Fruit fly (Drosophila melanogaster) whole organism, embryonic: Measurements from ENCODE around the gene CG7120.

Experiments
- CG10147 ChIP-seq: fragments of 200-800 bp; sonication (Bioruptor generic); optimal IDR thresholded peaks from 2 replicates; lab custom pipeline; 2019; ENCODE audit warnings: missing biosample characterization, mild to moderate bottlenecking, missing genetic modification characterization, moderate library complexity
- CG10209 ChIP-seq: fragments of 200-800 bp; sonication (Bioruptor generic); optimal IDR thresholded peaks from 3 replicates; lab custom pipeline; 2017; ENCODE audit warnings: missing biosample characterization, mild to moderate bottlenecking, missing genetic modification characterization, missing genetic modification reagents
- CG10274 ChIP-seq: fragments of 200-800 bp; sonication (Bioruptor generic); optimal IDR thresholded peaks from 3 replicates; lab custom pipeline; 2017; ENCODE audit warnings: missing biosample characterization, mild to moderate bottlenecking, missing genetic modification characterization
- CG11560 ChIP-seq: fragments of 200-800 bp; sonication (Bioruptor generic); IDR thresholded peaks from 3 replicates; pipeline ENCODE4 v1.3.6; 2022; ENCODE audit warnings: missing biosample characterization, missing genetic modification characterization
- CG12155 ChIP-seq: fragments of 200-800 bp; sonication (Bioruptor generic); optimal IDR thresholded peaks from 3 replicates; lab custom pipeline; 2016; ENCODE audit warnings: missing biosample characterization, missing genetic modification characterization
- CG16813 ChIP-seq: fragments of 200-800 bp; sonication (Bioruptor generic); IDR thresholded peaks from 3 replicates; pipeline ENCODE4 v1.3.6; 2022; ENCODE audit warnings: missing biosample characterization, missing genetic modification characterization; ENCODE audit not compliant: partially characterized antibody
- CG16863 ChIP-seq: fragments of 200-800 bp; sonication (Bioruptor generic); optimal IDR thresholded peaks from 3 replicates; lab custom pipeline; 2016; ENCODE audit warnings: missing biosample characterization, missing genetic modification characterization
- CG17359 ChIP-seq: fragments of 200-800 bp; sonication (Bioruptor generic); optimal IDR thresholded peaks from 3 replicates; lab custom pipeline; 2018; ENCODE audit warnings: missing biosample characterization, mild to moderate bottlenecking, missing genetic modification characterization, moderate library complexity
- CG3726 ChIP-seq: fragments of 200-800 bp; sonication (Bioruptor generic); IDR thresholded peaks from 3 replicates; pipeline ENCODE4, ENCODE4 v1.3.6; 2022; ENCODE audit warnings: missing biosample characterization, missing genetic modification characterization
- CG5245 ChIP-seq: fragments of 200-800 bp; sonication (Bioruptor generic); optimal IDR thresholded peaks from 3 replicates; lab custom pipeline; 2016; ENCODE audit warnings: missing biosample characterization, missing genetic modification characterization
- CG6765 ChIP-seq: fragments of 200-800 bp; sonication (Bioruptor generic); optimal IDR thresholded peaks from 3 replicates; lab custom pipeline; 2017; ENCODE audit warnings: missing biosample characterization, mild to moderate bottlenecking, missing genetic modification characterization
- CG7963 ChIP-seq: fragments of 200-800 bp; sonication (Bioruptor generic); IDR thresholded peaks from 3 replicates; pipeline ENCODE4 v1.3.6; 2022; ENCODE audit warnings: missing biosample characterization, missing genetic modification characterization; ENCODE audit not compliant: partially characterized antibody
- CkIIα-i1 ChIP-seq: fragments of 200-800 bp; sonication (Bioruptor generic); IDR thresholded peaks from 2 replicates; pipeline ENCODE4 v1.3.6; 2022; ENCODE audit warnings: missing biosample characterization, missing genetic modification characterization
- D19A ChIP-seq: fragments of 200-800 bp; optimal IDR thresholded peaks from 3 replicates; lab custom pipeline; 2019; ENCODE audit warnings: missing biosample characterization, mild to moderate bottlenecking, missing genetic modification characterization, moderate library complexity
- Dip3 ChIP-seq: fragments of 200-800 bp; sonication (Bioruptor generic); optimal IDR thresholded peaks from 3 replicates; lab custom pipeline; 2016; ENCODE audit warnings: missing biosample characterization, missing genetic modification characterization
- Dref ChIP-seq: fragments of 200-800 bp; sonication (Bioruptor generic); IDR thresholded peaks from 2 replicates; pipeline ENCODE4 v1.3.6; 2022; ENCODE audit warnings: missing biosample characterization, missing genetic modification characterization
- Ets65A ChIP-seq: fragments of 200-800 bp; sonication (Bioruptor generic); peaks from one replicate; lab custom pipeline; 2016; ENCODE audit warnings: missing biosample characterization, missing genetic modification characterization
- GATAe ChIP-seq: fragments of 200-800 bp; sonication (Bioruptor generic); conservative IDR thresholded peaks from 2 replicates; pipeline ENCODE4 v1.3.6; 2022; ENCODE audit warnings: missing biosample characterization, missing genetic modification characterization
- Gug ChIP-seq: fragments of 200-800 bp; sonication (Bioruptor generic); IDR thresholded peaks from 4 replicates; pipeline ENCODE4 v1.3.6; 2022; ENCODE audit warnings: missing biosample characterization, missing genetic modification characterization
- Hey ChIP-seq: fragments of 200-800 bp; sonication (Bioruptor generic); optimal IDR thresholded peaks from 3 replicates; lab custom pipeline; 2018; ENCODE audit warnings: missing biosample characterization, mild to moderate bottlenecking, missing genetic modification characterization
- Hr78 ChIP-seq, 2 experiments: fragments of 200-800 bp in 1 of 2; fragments of >200 bp in 1 of 2; sonication (Bioruptor generic) in 1 of 2; optimal IDR thresholded peaks; 2 replicates each; lab custom pipeline; 2017 to 2019; ENCODE audit warnings: missing biosample characterization in 2 of 2, missing genetic modification characterization in 2 of 2, mild to moderate bottlenecking in 1 of 2, moderate library complexity in 1 of 2
- Kr ChIP-seq: fragments of 200-800 bp; sonication (Bioruptor generic); optimal IDR thresholded peaks from 2 replicates; lab custom pipeline; 2017; ENCODE audit warnings: missing biosample characterization, mild to moderate bottlenecking, missing genetic modification characterization
- Med ChIP-seq: fragments of 200-800 bp; sonication (Bioruptor generic); peaks from one replicate; lab custom pipeline; 2016; ENCODE audit warnings: missing biosample characterization, missing genetic modification characterization, mild to moderate bottlenecking, inconsistent platforms, moderate library complexity
- NFAT ChIP-seq: fragments of 200-800 bp; sonication (Bioruptor generic); IDR thresholded peaks from 2 replicates; pipeline ENCODE4 v1.3.6; 2022; ENCODE audit warnings: missing biosample characterization, missing genetic modification characterization
- PHDP ChIP-seq: fragments of 200-800 bp; sonication (Bioruptor generic); optimal IDR thresholded peaks from 3 replicates; lab custom pipeline; 2018; ENCODE audit warnings: missing biosample characterization, mild to moderate bottlenecking, missing genetic modification characterization, moderate library complexity
- Sox102F ChIP-seq: fragments of 200-800 bp; sonication (Bioruptor generic); optimal IDR thresholded peaks from 2 replicates; lab custom pipeline; 2018; ENCODE audit warnings: missing biosample characterization, mild to moderate bottlenecking, missing genetic modification characterization, moderate library complexity
- corto ChIP-seq: fragments of 200-800 bp; sonication (Bioruptor generic); optimal IDR thresholded peaks from 2 replicates; lab custom pipeline; 2016; ENCODE audit warnings: missing biosample characterization, mild to moderate bottlenecking, missing genetic modification characterization, moderate library complexity
- crp ChIP-seq, 2 experiments: fragments of 200-800 bp; sonication (Bioruptor generic); optimal IDR thresholded peaks; 2 replicates in 1 of 2; 3 replicates in 1 of 2; lab custom pipeline; 2017; ENCODE audit warnings: missing biosample characterization in 2 of 2, missing genetic modification characterization in 2 of 2, mild to moderate bottlenecking in 1 of 2, moderate library complexity in 1 of 2
- dati ChIP-seq: fragments of 200-800 bp; sonication (Bioruptor generic); IDR thresholded peaks from 2 replicates; pipeline ENCODE4 v1.3.6; 2022; ENCODE audit warnings: missing biosample characterization, missing genetic modification characterization
- dm ChIP-seq: fragments of 200-800 bp; sonication (Bioruptor generic); optimal IDR thresholded peaks from 3 replicates; lab custom pipeline; 2016; ENCODE audit warnings: missing biosample characterization, missing genetic modification characterization
- gcm ChIP-seq: fragments of 200-800 bp; sonication (Bioruptor generic); optimal IDR thresholded peaks from 2 replicates; lab custom pipeline; 2019; ENCODE audit warnings: missing biosample characterization, mild to moderate bottlenecking, missing genetic modification characterization, moderate library complexity
- gem ChIP-seq: fragments of 200-800 bp; sonication (Bioruptor generic); optimal IDR thresholded peaks from 2 replicates; lab custom pipeline; 2019; ENCODE audit warnings: missing biosample characterization, mild to moderate bottlenecking, missing genetic modification characterization, moderate library complexity
- hkb ChIP-seq, 2 experiments: fragments of 200-800 bp in 1 of 2; fragments of >200 bp in 1 of 2; sonication (Bioruptor generic) in 1 of 2; IDR thresholded peaks in 1 of 2; optimal IDR thresholded peaks in 1 of 2; 2 replicates each; pipeline versions ENCODE4 v1.3.6 to Lab custom; 2017 to 2022; ENCODE audit warnings: missing biosample characterization in 1 of 2, missing genetic modification characterization in 1 of 2
- kah ChIP-seq: fragments of 200-800 bp; sonication (Bioruptor generic); optimal IDR thresholded peaks from 2 replicates; lab custom pipeline; 2018; ENCODE audit warnings: missing biosample characterization, mild to moderate bottlenecking, missing genetic modification characterization
- kni ChIP-seq: fragments of 200-800 bp; sonication (Bioruptor generic); optimal IDR thresholded peaks from 3 replicates; lab custom pipeline; 2017; ENCODE audit warnings: mild to moderate bottlenecking, missing biosample characterization, missing genetic modification reagents, missing genetic modification characterization
- lab ChIP-seq: fragments of 200-800 bp; sonication (Bioruptor generic); optimal IDR thresholded peaks from 3 replicates; lab custom pipeline; 2017; ENCODE audit warnings: missing biosample characterization, missing genetic modification characterization, mild to moderate bottlenecking, moderate library complexity, missing genetic modification reagents
- mld ChIP-seq: fragments of 200-800 bp; sonication (Bioruptor generic); IDR thresholded peaks from 3 replicates; pipeline ENCODE4 v1.3.6; 2022; ENCODE audit warnings: missing biosample characterization, missing genetic modification characterization; ENCODE audit not compliant: partially characterized antibody
- ranshi ChIP-seq: fragments of 200-800 bp; sonication (Bioruptor generic); IDR thresholded peaks from 2 replicates; pipeline ENCODE4 v1.3.6; 2022; ENCODE audit warnings: missing biosample characterization, missing genetic modification characterization
- repo ChIP-seq: fragments of 200-800 bp; sonication (Bioruptor generic); optimal IDR thresholded peaks from 2 replicates; lab custom pipeline; 2016; ENCODE audit warnings: missing biosample characterization, missing genetic modification characterization
- sens ChIP-seq: fragments of 200-800 bp; sonication (Bioruptor generic); peaks from one replicate; lab custom pipeline; 2016; ENCODE audit warnings: missing biosample characterization, missing genetic modification characterization
- sna ChIP-seq: fragments of 200-800 bp; sonication (Bioruptor generic); IDR thresholded peaks from 2 replicates; pipeline ENCODE4 v1.3.6; 2022; ENCODE audit warnings: missing biosample characterization, missing genetic modification characterization; ENCODE audit not compliant: partially characterized antibody
- sug ChIP-seq: fragments of 200-800 bp; optimal IDR thresholded peaks from 2 replicates; lab custom pipeline; 2019; ENCODE audit warnings: missing biosample characterization, mild to moderate bottlenecking, missing genetic modification characterization, moderate library complexity
- tna ChIP-seq: fragments of 200-800 bp; sonication (Bioruptor generic); IDR thresholded peaks from 2 replicates; pipeline ENCODE4 v1.3.6; 2022; ENCODE audit warnings: missing biosample characterization, missing genetic modification characterization; ENCODE audit not compliant: partially characterized antibody
- trh ChIP-seq: fragments of 200-800 bp; sonication (Bioruptor generic); optimal IDR thresholded peaks from 2 replicates; lab custom pipeline; 2016; ENCODE audit warnings: missing biosample characterization, missing genetic modification characterization
- unc-4 ChIP-seq: fragments of 200-800 bp; sonication (Bioruptor generic); IDR thresholded peaks from 2 replicates; pipeline ENCODE4 v1.3.6; 2022; ENCODE audit warnings: missing biosample characterization, missing genetic modification characterization; ENCODE audit not compliant: partially characterized antibody
- unpg ChIP-seq: fragments of 200-800 bp; sonication (Bioruptor generic); optimal IDR thresholded peaks from 3 replicates; lab custom pipeline; 2018; ENCODE audit warnings: missing biosample characterization, mild to moderate bottlenecking, missing genetic modification characterization, moderate library complexity
- wor ChIP-seq: fragments of 200-800 bp; sonication (Bioruptor generic); IDR thresholded peaks from 2 replicates; pipeline ENCODE4 v1.3.6; 2022; ENCODE audit warnings: missing biosample characterization, missing genetic modification characterization
- zfh2 ChIP-seq: fragments of 200-800 bp; sonication (Bioruptor generic); optimal IDR thresholded peaks from 2 replicates; lab custom pipeline; 2016; ENCODE audit warnings: missing biosample characterization, missing genetic modification characterization

Gene CG7120

DNA sequence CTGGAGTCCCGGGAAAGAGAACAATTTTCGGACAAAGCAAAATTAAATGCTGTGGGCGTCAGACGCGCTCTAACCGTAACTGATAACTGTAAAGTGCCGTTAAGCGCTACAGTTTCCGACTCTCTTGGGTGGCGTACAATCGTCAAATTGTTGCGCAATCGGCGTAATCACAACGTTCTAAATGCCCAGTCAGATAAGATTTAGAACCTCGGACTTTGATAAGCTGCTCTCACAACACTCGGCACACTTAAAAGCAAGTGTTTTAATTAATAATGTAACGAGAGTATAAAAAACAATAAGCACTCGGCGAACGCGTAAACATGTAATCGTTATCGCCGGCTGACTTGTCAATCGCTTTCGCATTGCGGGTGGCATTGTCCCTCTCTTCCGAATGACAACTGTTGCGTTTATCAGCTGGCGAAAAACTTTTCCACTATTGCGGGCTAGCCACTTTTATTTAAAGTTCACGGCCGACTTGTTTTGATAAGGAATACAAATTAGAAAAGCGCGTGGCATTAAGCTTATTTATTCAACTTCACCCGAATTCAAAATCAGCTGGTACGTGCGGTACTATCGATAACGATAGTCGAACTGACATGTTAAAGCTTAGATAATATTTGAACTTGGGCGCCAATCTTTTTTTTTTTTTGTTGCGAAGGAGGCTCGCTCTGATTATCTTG lies 36.9 kb upstream of the CG7120 start (continued):
- TF ChIP-seq Dip3 (GFP tag; lab: Kevin White, UChicago) (no peak), kni (GFP tag; lab: Kevin White, UChicago) (no peak), Gug (GFP tag; lab: Robert Waterston, UW) (no peak), CG10147 (GFP tag; lab: Kevin White, UChicago) (no peak), zfh2 (GFP tag; lab: Kevin White, UChicago) (no peak), Ets65A (GFP tag; lab: Kevin White, UChicago) (no peak), unc-4 (GFP tag; lab: Robert Waterston, UW) (peak; percentile 74), GATAe (GFP tag; lab: Robert Waterston, UW) (peak; percentile 50), kah (peak; percentile 5), CG16813 (GFP tag; lab: Robert Waterston, UW) (peak; percentile 52; the same call in 1 of the 3 replicates), CG10274 (no peak), Hr78 (GFP tag; optimal IDR thresholded peaks at IDR 0.05; lab: Kevin White, UChicago) (peak in 1 of 2 experiments; percentile 53), lab (GFP tag; lab: Kevin White, UChicago) (no peak), CkIIα-i1 (GFP tag; lab: Robert Waterston, UW) (no peak), CG3726 (GFP tag; lab: Robert Waterston, UW) (no peak), gem (tag; lab: Kevin White, UChicago) (no peak), unpg (GFP tag; lab: Kevin White, UChicago) (no peak), CG11560 (tag; lab: Robert Waterston, UW) (no peak), CG12155 (GFP tag; lab: Kevin White, UChicago) (peak; percentile 80), sens (GFP tag; lab: Kevin White, UChicago) (peak; percentile 69), trh (GFP tag; lab: Kevin White, UChicago) (no peak), NFAT (GFP tag; lab: Robert Waterston, UW) (no peak), Dref (GFP tag; lab: Robert Waterston, UW) (peak; percentile 62), Kr (no peak), wor (GFP tag; lab: Robert Waterston, UW) (no peak), Med (peak; percentile 58), sug (peak; percentile 99), CG16863 (GFP tag; lab: Kevin White, UChicago) (no peak), repo (GFP tag; lab: Kevin White, UChicago) (no peak), Sox102F (GFP tag; lab: Kevin White, UChicago) (no peak), tna (GFP tag; lab: Robert Waterston, UW) (peak; percentile 67), dm (GFP tag; lab: Kevin White, UChicago) (no peak), CG6765 (GFP tag; lab: Kevin White, UChicago) (no peak), dati (GFP tag; lab: Robert Waterston, UW) (no peak), crp (GFP tag; optimal IDR thresholded peaks at IDR 0.05; lab: Kevin White, UChicago) (peak in 1 of 2 experiments; percentile 85), CG10209 (GFP tag; lab: Kevin White, UChicago) (no peak), mld (0 out of 3 replicates have a peak, but pooled peaks have one; percentile 61), corto (GFP tag; lab: Kevin White, UChicago) (no peak), CG17359 (tag; lab: Kevin White, UChicago) (no peak), CG5245 (GFP tag; lab: Kevin White, UChicago) (no peak), gcm (GFP tag; lab: Kevin White, UChicago) (no peak), hkb (optimal IDR thresholded peaks at IDR 0.05; lab: Kevin White, UChicago) (no peak), hkb (GFP tag; IDR thresholded peaks at IDR 0.05; lab: Robert Waterston, UW) (0 out of 2 replicates have a peak, but pooled peaks have one; percentile 7), PHDP (tag; lab: Kevin White, UChicago) (no peak), D19A (no peak), Hey (tag; lab: Kevin White, UChicago) (peak; percentile 46), sna (GFP tag; lab: Robert Waterston, UW) (peak; percentile 66; the same call in 1 of the 2 replicates), CG7963 (GFP tag; lab: Robert Waterston, UW) (0 out of 3 replicates have a peak, but pooled peaks have one; percentile 17), ranshi (GFP tag; lab: Robert Waterston, UW) (no peak)
